Worm (Caenorhabditis elegans) whole organism, L4 larva: Measurements from ENCODE around the gene Y110A2AL.1.

Source experiments
- D1046.2 ChIP-seq: fragments of 200-800 bp; sonication (Bioruptor generic); IDR thresholded peaks from 2 replicates; pipeline ENCODE4 v1.3.6; 2022; ENCODE audit warnings: missing genetic modification characterization, missing compliant biosample characterization
- F26F4.8 ChIP-seq: fragments of 200-800 bp; sonication (Bioruptor generic); conservative IDR thresholded peaks from 2 replicates; pipeline ENCODE4 v1.3.6; 2022; ENCODE audit warnings: missing genetic modification characterization, missing compliant biosample characterization
- F49E8.2 ChIP-seq: sonication (generic microtip); optimal IDR thresholded peaks from 2 replicates; lab custom pipeline; 2016; ENCODE audit warnings: missing compliant biosample characterization, mild to moderate bottlenecking, missing genetic modification characterization, borderline replicate concordance
- R02D3.7 ChIP-seq: fragments of 150-350 bp; sonication (generic microtip); optimal IDR thresholded peaks from 3 replicates; lab custom pipeline; 2014; ENCODE audit warnings: missing biosample characterization, missing genetic modification characterization
- T20F7.1 ChIP-seq: fragments of 200-800 bp; sonication (Bioruptor generic); optimal IDR thresholded peaks from 2 replicates; lab custom pipeline; 2018; ENCODE audit warnings: mild to moderate bottlenecking, missing genetic modification characterization, missing compliant biosample characterization
- Y105C5A.15 ChIP-seq: fragments of 200-800 bp; sonication (Bioruptor generic); IDR thresholded peaks from 2 replicates; pipeline ENCODE4 v1.3.6; 2022; ENCODE audit warnings: missing genetic modification characterization, missing compliant biosample characterization
- Y75B8A.6 ChIP-seq: fragments of 200-800 bp; sonication (Bioruptor generic); IDR thresholded peaks from 2 replicates; pipeline ENCODE4 v1.3.6; 2022; ENCODE audit warnings: missing genetic modification reagents, missing genetic modification characterization, missing compliant biosample characterization
- ZK337.2 ChIP-seq: fragments of 200-800 bp; sonication (Bioruptor generic); IDR thresholded peaks from 2 replicates; pipeline ENCODE4 v1.3.6; 2022; ENCODE audit warnings: missing genetic modification reagents, missing genetic modification characterization, missing compliant biosample characterization
- aha-1 ChIP-seq: fragments of 150-350 bp; peaks from one replicate; lab custom pipeline; 2014; ENCODE audit warnings: missing biosample characterization, missing genetic modification characterization
- aly-2 ChIP-seq: sonication (generic microtip); optimal IDR thresholded peaks from 2 replicates; lab custom pipeline; 2018; ENCODE audit warnings: missing biosample characterization, missing genetic modification characterization
- ceh-32 ChIP-seq: sonication (generic microtip); optimal IDR thresholded peaks from 2 replicates; lab custom pipeline; 2016; ENCODE audit warnings: mild to moderate bottlenecking, missing genetic modification characterization, missing compliant biosample characterization; ENCODE audit not compliant: poor library complexity
- ceh-44 ChIP-seq: fragments of 200-800 bp; sonication (Bioruptor generic); IDR thresholded peaks from 2 replicates; pipeline ENCODE4 v1.3.6; 2022; ENCODE audit warnings: missing genetic modification reagents, missing genetic modification characterization, missing compliant biosample characterization
- ces-1 ChIP-seq: fragments of 150-350 bp; sonication (generic microtip); optimal IDR thresholded peaks from 4 replicates; lab custom pipeline; 2014; ENCODE audit warnings: missing biosample characterization, missing genetic modification reagents, missing genetic modification characterization
- daf-19 ChIP-seq: fragments of 200-800 bp; sonication (Bioruptor generic); conservative IDR thresholded peaks from 2 replicates; pipeline ENCODE4 v1.3.6; 2022; ENCODE audit warnings: missing genetic modification characterization, missing compliant biosample characterization
- dmd-8 ChIP-seq: fragments of 200-800 bp; sonication (Bioruptor generic); IDR thresholded peaks from 2 replicates; pipeline ENCODE4 v1.3.6; 2022; ENCODE audit warnings: missing genetic modification characterization, missing compliant biosample characterization
- egl-27 ChIP-seq: sonication (generic microtip); optimal IDR thresholded peaks from 3 replicates; lab custom pipeline; 2017; ENCODE audit warnings: missing biosample characterization, missing genetic modification reagents, missing genetic modification characterization
- egl-43 ChIP-seq: fragments of 200-800 bp; sonication (Bioruptor generic); IDR thresholded peaks from 2 replicates; pipeline ENCODE4 v1.3.6; 2022; ENCODE audit warnings: missing genetic modification reagents, missing genetic modification characterization, missing compliant biosample characterization
- fkh-10 ChIP-seq: fragments of 150-350 bp; optimal IDR thresholded peaks from 2 replicates; lab custom pipeline; 2014; ENCODE audit warnings: missing biosample characterization, missing genetic modification reagents, missing genetic modification characterization
- hif-1 ChIP-seq, 2 experiments: sonication (generic microtip); optimal IDR thresholded peaks; 2 replicates each; lab custom pipeline; 2016 to 2017; ENCODE audit warnings: missing compliant biosample characterization in 2 of 2, missing genetic modification characterization in 2 of 2, missing genetic modification reagents in 2 of 2, missing genotype in 2 of 2, mild to moderate bottlenecking in 1 of 2
- hlh-30 ChIP-seq: sonication (generic microtip); optimal IDR thresholded peaks from 2 replicates; lab custom pipeline; 2017; ENCODE audit warnings: antibody characterized with exemption, mild to moderate bottlenecking, missing genetic modification characterization, missing compliant biosample characterization; ENCODE audit not compliant: insufficient read depth
- hmg-1.1 ChIP-seq: fragments of 200-800 bp; sonication (Bioruptor generic); IDR thresholded peaks from 2 replicates; pipeline ENCODE4 v1.3.6; 2022; ENCODE audit warnings: missing genetic modification reagents, missing genetic modification characterization, missing compliant biosample characterization
- lin-29 ChIP-seq: fragments of 200-800 bp; sonication (Bioruptor generic); IDR thresholded peaks from 2 replicates; pipeline ENCODE4 v1.3.6; 2022; ENCODE audit warnings: missing genetic modification reagents, missing genetic modification characterization, missing compliant biosample characterization
- lin-38 ChIP-seq: fragments of 200-800 bp; sonication (Bioruptor generic); IDR thresholded peaks from 2 replicates; pipeline ENCODE4 v1.3.6; 2022; ENCODE audit warnings: missing genetic modification reagents, missing genetic modification characterization, missing compliant biosample characterization
- lsy-2 ChIP-seq, 2 experiments: fragments of 150-350 bp in 1 of 2; sonication (generic microtip) in 1 of 2; optimal IDR thresholded peaks; 2 replicates each; lab custom pipeline; 2014 to 2017; ENCODE audit warnings: missing biosample characterization in 2 of 2, missing genetic modification characterization in 2 of 2
- madf-5 ChIP-seq, 2 experiments: fragments of 200-800 bp; sonication (Bioruptor generic); IDR thresholded peaks; 2 replicates each; pipeline ENCODE4 v1.3.6; 2022; ENCODE audit warnings: missing compliant biosample characterization in 2 of 2, missing genetic modification characterization in 2 of 2
- madf-9 ChIP-seq: fragments of 200-800 bp; sonication (Bioruptor generic); conservative IDR thresholded peaks from 2 replicates; pipeline ENCODE4 v1.3.6; 2022; ENCODE audit warnings: missing genetic modification reagents, missing genetic modification characterization, missing compliant biosample characterization
- mdl-1 ChIP-seq, 2 experiments: fragments of 150-350 bp in 1 of 2; sonication (generic microtip) in 1 of 2; optimal IDR thresholded peaks; 2 replicates each; lab custom pipeline; 2014 to 2017; ENCODE audit warnings: missing biosample characterization in 2 of 2, missing genetic modification characterization in 2 of 2
- mep-1 ChIP-seq: fragments of 150-350 bp; sonication (generic microtip); optimal IDR thresholded peaks from 3 replicates; lab custom pipeline; 2014; ENCODE audit warnings: missing biosample characterization, missing genetic modification characterization
- nhr-111 ChIP-seq: fragments of 200-800 bp; sonication (Bioruptor generic); optimal IDR thresholded peaks from 2 replicates; lab custom pipeline; 2018; ENCODE audit warnings: mild to moderate bottlenecking, missing genetic modification characterization, missing compliant biosample characterization
- nhr-25 ChIP-seq: sonication (generic microtip); optimal IDR thresholded peaks from 2 replicates; lab custom pipeline; 2017; ENCODE audit warnings: missing genetic modification characterization, mild to moderate bottlenecking, missing compliant biosample characterization, antibody characterized with exemption, moderate library complexity, borderline replicate concordance; ENCODE audit not compliant: insufficient read depth
- nhr-28 ChIP-seq: fragments of 150-350 bp; optimal IDR thresholded peaks from 2 replicates; lab custom pipeline; 2014; ENCODE audit warnings: missing biosample characterization, missing genetic modification characterization
- nhr-48 ChIP-seq: sonication (generic microtip); optimal IDR thresholded peaks from 2 replicates; lab custom pipeline; 2016; ENCODE audit warnings: mild to moderate bottlenecking, missing genetic modification characterization, missing compliant biosample characterization
- nhr-6 ChIP-seq: fragments of 150-350 bp; optimal IDR thresholded peaks from 2 replicates; lab custom pipeline; 2014; ENCODE audit warnings: missing biosample characterization, missing genetic modification characterization
- nhr-76 ChIP-seq: fragments of 150-350 bp; optimal IDR thresholded peaks from 2 replicates; lab custom pipeline; 2014; ENCODE audit warnings: missing biosample characterization, missing genetic modification characterization
- php-3 ChIP-seq: fragments of 200-800 bp; sonication (Bioruptor generic); IDR thresholded peaks from 2 replicates; pipeline ENCODE4 v1.3.6; 2022; ENCODE audit warnings: missing genetic modification reagents, missing genetic modification characterization, missing compliant biosample characterization
- pqm-1 ChIP-seq: sonication (generic microtip); optimal IDR thresholded peaks from 2 replicates; lab custom pipeline; 2017; ENCODE audit warnings: missing biosample characterization, missing genetic modification characterization
- rbr-2 ChIP-seq: sonication (generic microtip); optimal IDR thresholded peaks from 2 replicates; lab custom pipeline; 2016; ENCODE audit warnings: missing genotype, missing genetic modification characterization, missing compliant biosample characterization
- saeg-2 ChIP-seq: fragments of 200-800 bp; sonication (Bioruptor generic); IDR thresholded peaks from 2 replicates; pipeline ENCODE4 v1.3.6; 2022; ENCODE audit warnings: missing genetic modification reagents, missing genetic modification characterization, missing compliant biosample characterization
- tag-97 ChIP-seq: fragments of 200-800 bp; sonication (Bioruptor generic); IDR thresholded peaks from 2 replicates; pipeline ENCODE4 v1.3.6; 2022; ENCODE audit warnings: missing genetic modification characterization, missing compliant biosample characterization
- tra-1 ChIP-seq: fragments of 200-800 bp; sonication (Bioruptor generic); IDR thresholded peaks from 2 replicates; pipeline ENCODE4 v1.3.6; 2022; ENCODE audit warnings: missing genetic modification reagents, missing genetic modification characterization, missing compliant biosample characterization
- unc-39 ChIP-seq: sonication (generic microtip); optimal IDR thresholded peaks from 2 replicates; lab custom pipeline; 2017; ENCODE audit warnings: missing biosample characterization, missing genetic modification characterization
- vab-7 ChIP-seq: fragments of 200-800 bp; sonication (Bioruptor generic); IDR thresholded peaks from 2 replicates; pipeline ENCODE4 v1.3.6; 2022; ENCODE audit warnings: missing genetic modification reagents, missing genetic modification characterization, missing compliant biosample characterization
- zfp-2 ChIP-seq: sonication (generic microtip); optimal IDR thresholded peaks from 2 replicates; lab custom pipeline; 2016; ENCODE audit warnings: mild to moderate bottlenecking, missing genetic modification characterization, missing compliant biosample characterization
- zfp-3 ChIP-seq: fragments of 200-800 bp; sonication (Bioruptor generic); conservative IDR thresholded peaks from 2 replicates; pipeline ENCODE4 v1.3.6; 2022; ENCODE audit warnings: missing genetic modification reagents, missing genetic modification characterization, missing compliant biosample characterization

Y110A2AL.1 gene

ce11 chrII:2920817-2921458, 46.0 kb downstream of the Y110A2AL.1 start (continued):
- TF ChIP-seq Y105C5A.15 (GFP tag; lab: Robert Waterston, UW) (no peak), egl-27 (tag; lab: Kevin White, UChicago) (no peak), mdl-1 (tag; optimal IDR thresholded peaks at IDR 0.05; lab: Kevin White, UChicago) (peak; percentile 76 to 91), pqm-1 (no peak), saeg-2 (GFP tag; lab: Robert Waterston, UW) (no peak), zfp-3 (GFP tag; lab: Robert Waterston, UW) (0 out of 2 replicates have a peak, but pooled peaks have one; percentile 6), zfp-2 (tag; lab: Kevin White, UChicago) (no peak), nhr-76 (no peak), madf-9 (GFP tag; lab: Robert Waterston, UW) (no peak), ZK337.2 (GFP tag; lab: Robert Waterston, UW) (no peak), ces-1 (GFP tag; lab: Kevin White, UChicago) (no peak), Y75B8A.6 (GFP tag; lab: Robert Waterston, UW) (no peak), madf-5 (GFP tag; IDR thresholded peaks at IDR 0.05; lab: Robert Waterston, UW) (no peak), rbr-2 (no peak), lsy-2 (tag; optimal IDR thresholded peaks at IDR 0.05; lab: Kevin White, UChicago) (peak in 1 of 2 experiments; percentile 55), dmd-8 (no peak), unc-39 (tag; lab: Kevin White, UChicago) (no peak), nhr-28 (tag; lab: Kevin White, UChicago) (peak; percentile 14), ceh-44 (GFP tag; lab: Robert Waterston, UW) (no peak), aly-2 (tag; lab: Kevin White, UChicago) (no peak), hif-1 (tag; optimal IDR thresholded peaks at IDR 0.05; lab: Kevin White, UChicago) (peak in 1 of 2 experiments; percentile 7), lin-29 (no peak), D1046.2 (GFP tag; lab: Robert Waterston, UW) (no peak), hlh-30 (tag; lab: Kevin White, UChicago) (peak; percentile 97), mep-1 (tag; lab: Kevin White, UChicago) (peak; percentile 49), fkh-10 (peak; percentile 28), tag-97 (GFP tag; lab: Robert Waterston, UW) (0 out of 2 replicates have a peak, but pooled peaks have one; percentile 15), hmg-1.1 (GFP tag; lab: Robert Waterston, UW) (peak; percentile 79), egl-43 (GFP tag; lab: Robert Waterston, UW) (peak; percentile 56; the same call in 1 of the 2 replicates), ceh-32 (tag; lab: Kevin White, UChicago) (no peak), nhr-6 (tag; lab: Kevin White, UChicago) (no peak), lin-38 (peak; percentile 70), F26F4.8 (GFP tag; lab: Robert Waterston, UW) (no peak), php-3 (GFP tag; lab: Robert Waterston, UW) (peak; percentile 53), tra-1 (GFP tag; lab: Robert Waterston, UW) (peak; percentile 41; the same call in 1 of the 2 replicates), T20F7.1 (no peak), nhr-48 (peak; percentile 60), nhr-111 (GFP tag; lab: Kevin White, UChicago) (no peak), aha-1 (tag; lab: Kevin White, UChicago) (peak; percentile 26), R02D3.7 (tag; lab: Kevin White, UChicago) (no peak), daf-19 (GFP tag; lab: Robert Waterston, UW) (no peak), F49E8.2 (tag; lab: Kevin White, UChicago) (peak; percentile 18), nhr-25 (tag; lab: Kevin White, UChicago) (no peak), vab-7 (GFP tag; lab: Robert Waterston, UW) (no peak)
- TF ChIP-seq, all 104 proteins: peak for 37
